Worm (Caenorhabditis elegans) whole organism, mixed stage, embryonic: ENCODE measurements around the gene Y43F8C.17.

Experiments
- ces-1 ChIP-seq: fragments of 150-350 bp; optimal IDR thresholded peaks from 2 replicates; lab custom pipeline; 2014; ENCODE audit warnings: missing biosample characterization, missing genetic modification reagents, missing genetic modification characterization
- cnd-1 ChIP-seq: fragments of 200-800 bp; sonication (Bioruptor generic); optimal IDR thresholded peaks from 2 replicates; lab custom pipeline; 2018; ENCODE audit warnings: mild to moderate bottlenecking, missing genetic modification characterization, missing compliant biosample characterization
- lin-13 ChIP-seq: fragments of 150-350 bp; optimal IDR thresholded peaks from 2 replicates; lab custom pipeline; 2014; ENCODE audit warnings: missing biosample characterization, missing genetic modification characterization
- lin-32 ChIP-seq: fragments of 200-800 bp; sonication (Bioruptor generic); optimal IDR thresholded peaks from 2 replicates; lab custom pipeline; 2018; ENCODE audit warnings: mild to moderate bottlenecking, missing genetic modification characterization, missing compliant biosample characterization
- mab-5 ChIP-seq: fragments of 150-350 bp; optimal IDR thresholded peaks from 2 replicates; lab custom pipeline; 2014; ENCODE audit warnings: missing biosample characterization, missing genetic modification characterization
- nhr-12 ChIP-seq: fragments of 150-350 bp; optimal IDR thresholded peaks from 2 replicates; lab custom pipeline; 2014; ENCODE audit warnings: missing biosample characterization, missing genetic modification characterization
- nhr-28 ChIP-seq: fragments of 150-350 bp; optimal IDR thresholded peaks from 2 replicates; lab custom pipeline; 2014; ENCODE audit warnings: missing biosample characterization, missing genetic modification characterization
- snpc-4 ChIP-seq: fragments of 150-350 bp; optimal IDR thresholded peaks from 2 replicates; lab custom pipeline; 2014; ENCODE audit warnings: missing biosample characterization, missing genetic modification characterization
- sptf-1 ChIP-seq: sonication (generic microtip); optimal IDR thresholded peaks from 2 replicates; lab custom pipeline; 2017; ENCODE audit warnings: mild to moderate bottlenecking, missing genetic modification characterization, moderate library complexity, missing compliant biosample characterization
- unc-62 ChIP-seq: fragments of 150-350 bp; optimal IDR thresholded peaks from 2 replicates; lab custom pipeline; 2014; ENCODE audit warnings: missing biosample characterization, missing genetic modification reagents, missing genetic modification characterization

DNA sequence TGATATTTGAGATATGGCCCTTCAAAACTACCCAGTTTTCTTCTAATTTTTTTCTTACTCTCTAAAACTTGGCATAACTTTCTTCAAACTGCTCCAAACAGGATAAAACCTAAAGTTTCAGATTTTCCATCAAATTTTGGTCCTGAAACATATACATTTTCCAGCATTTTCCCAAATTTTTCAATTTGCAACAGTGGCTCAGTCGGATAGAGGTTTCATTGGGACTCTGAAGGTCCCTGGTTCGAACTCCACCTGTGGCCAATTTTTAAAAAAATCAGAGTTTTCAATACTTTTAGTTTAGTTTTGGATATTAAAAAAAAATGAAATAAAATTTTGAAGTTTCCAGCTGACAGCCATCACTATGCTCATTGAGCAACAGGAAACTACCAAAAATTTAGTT, 48.2 kb upstream of the Y43F8C.17 start:
- no peak for TF ChIP-seq unc-62 (GFP tag; lab: Kevin White, UChicago)
- TF ChIP-seq nhr-12 (tag; lab: Kevin White, UChicago), result no peak
- no peak for TF ChIP-seq lin-32
- no peak for TF ChIP-seq nhr-28 (tag; lab: Kevin White, UChicago)
- no peak for TF ChIP-seq sptf-1 (tag; lab: Kevin White, UChicago)
- no peak for TF ChIP-seq snpc-4
- no peak for TF ChIP-seq mab-5 (tag; lab: Kevin White, UChicago)
- no peak for TF ChIP-seq lin-13
- no peak for TF ChIP-seq ces-1
- TF ChIP-seq cnd-1 (tag; lab: Kevin White, UChicago), result no peak
